Fruit fly (Drosophila melanogaster): ENCODE data around the gene GstZ2.

GstZ2 gene

dm6 chr3R:9434543-9435407 is 25.7 kb downstream of the GstZ2 start (continued):
- TF ChIP-seq HHEX (GFP tag; optimal IDR thresholded peaks at IDR 0.05): peak; percentile 87
- no peak for TF ChIP-seq lbe (GFP tag; optimal IDR thresholded peaks at IDR 0.05)
- peak; percentile 68 for TF ChIP-seq CG12236 (GFP tag; optimal IDR thresholded peaks at IDR 0.05)
- peak; percentile 84 for TF ChIP-seq CG3847 (GFP tag; IDR thresholded peaks at IDR 0.05)
- TF ChIP-seq CG6765 (GFP tag; optimal IDR thresholded peaks at IDR 0.05): peak; percentile 88
- TF ChIP-seq Hmx (GFP tag; optimal IDR thresholded peaks at IDR 0.05): peak; percentile 63
- peak; percentile 36 for TF ChIP-seq zf30C (GFP tag; optimal IDR thresholded peaks at IDR 0.05)
- TF ChIP-seq unpg (GFP tag; optimal IDR thresholded peaks at IDR 0.05): peak; percentile 91
- no peak for TF ChIP-seq CG10565 (GFP tag; optimal IDR thresholded peaks at IDR 0.05)
- peak; percentile 61 for TF ChIP-seq Ets97D (GFP tag; optimal IDR thresholded peaks at IDR 0.05)
- no peak for TF ChIP-seq CG42726 (GFP tag; IDR thresholded peaks at IDR 0.05; ENCODE audit: partially characterized antibody)
- peak; percentile 65 for TF ChIP-seq her (GFP tag; optimal IDR thresholded peaks at IDR 0.05)

dm6 chr3R:9433774-9434173 is 26.7 kb downstream of the GstZ2 start:
- TF ChIP-seq CG12769 (tag; optimal IDR thresholded peaks at IDR 0.05): peak; percentile 34
- TF ChIP-seq Rfx (GFP tag; IDR thresholded peaks at IDR 0.05): 0 out of 2 replicates have a peak, but pooled peaks have one; percentile 13
- peak; percentile 26 for TF ChIP-seq Ets65A (GFP tag)
- no peak for TF ChIP-seq CG13123 (GFP tag; optimal IDR thresholded peaks at IDR 0.05)
- no peak for TF ChIP-seq kah (GFP tag; optimal IDR thresholded peaks at IDR 0.05)
- TF ChIP-seq CG10321 (GFP tag; IDR thresholded peaks at IDR 0.05): no peak
- TF ChIP-seq Oli (tag; optimal IDR thresholded peaks at IDR 0.05): no peak
- peak; percentile 59 for TF ChIP-seq ftz-f1 (GFP tag; optimal IDR thresholded peaks at IDR 0.05)
- TF ChIP-seq CG10959 (GFP tag; IDR thresholded peaks at IDR 0.05): no peak
- TF ChIP-seq pita (GFP tag; optimal IDR thresholded peaks at IDR 0.05): no peak
- peak; percentile 53 for TF ChIP-seq vvl (GFP tag; IDR thresholded peaks at IDR 0.05)
- TF ChIP-seq gro (GFP tag; optimal IDR thresholded peaks at IDR 0.05): no peak
- no peak for TF ChIP-seq tx (GFP tag; optimal IDR thresholded peaks at IDR 0.05)
- no peak for TF ChIP-seq CG6683 (GFP tag; optimal IDR thresholded peaks at IDR 0.05)
- TF ChIP-seq Med (GFP tag): peak; percentile 58
- no peak for TF ChIP-seq CG11695 (GFP tag; IDR thresholded peaks at IDR 0.05)
- no peak for TF ChIP-seq lilli (GFP tag; optimal IDR thresholded peaks at IDR 0.05)
- no peak for TF ChIP-seq sob (GFP tag; IDR thresholded peaks at IDR 0.05)
- TF ChIP-seq TFAM (GFP tag; optimal IDR thresholded peaks at IDR 0.05): no peak
- TF ChIP-seq chm (GFP tag; IDR thresholded peaks at IDR 0.05): 0 out of 2 replicates have a peak, but pooled peaks have one; percentile 27
- TF ChIP-seq chinmo (GFP tag; IDR thresholded peaks at IDR 0.05; ENCODE audit: partially characterized antibody): peak; percentile 84; the same call in 3 of the 4 replicates
- no peak for TF ChIP-seq tin (GFP tag; optimal IDR thresholded peaks at IDR 0.05)

- TF ChIP-seq MBD-R2 (GFP tag; IDR thresholded peaks at IDR 0.05): no peak
- no peak for TF ChIP-seq nerfin-2 (GFP tag; IDR thresholded peaks at IDR 0.05; ENCODE audit: partially characterized antibody)
- TF ChIP-seq CG2678 (tag; optimal IDR thresholded peaks at IDR 0.05): no peak
- no peak for TF ChIP-seq Myb (GFP tag; optimal IDR thresholded peaks at IDR 0.05)
- TF ChIP-seq CG16779 (GFP tag; IDR thresholded peaks at IDR 0.05): no peak
- TF ChIP-seq B-H2 (GFP tag; optimal IDR thresholded peaks at IDR 0.05): no peak
- TF ChIP-seq Vsx1 (GFP tag; optimal IDR thresholded peaks at IDR 0.05): no peak
- peak; percentile 34 for TF ChIP-seq mirr (GFP tag; optimal IDR thresholded peaks at IDR 0.05)
- TF ChIP-seq row (GFP tag; IDR thresholded peaks at IDR 0.05): no peak
- no peak for TF ChIP-seq ara (GFP tag; IDR thresholded peaks at IDR 0.05)
- 0 out of 3 replicates have a peak, but pooled peaks have one; percentile 12 for TF ChIP-seq CG2889 (GFP tag; IDR thresholded peaks at IDR 0.05)
- TF ChIP-seq dmrt99B (tag; optimal IDR thresholded peaks at IDR 0.05): no peak
- TF ChIP-seq CG8359 (GFP tag; optimal IDR thresholded peaks at IDR 0.05; ENCODE audit: borderline replicate concordance): no peak
- TF ChIP-seq slou (GFP tag; optimal IDR thresholded peaks at IDR 0.05): no peak
- TF ChIP-seq ase (GFP tag; IDR thresholded peaks at IDR 0.05): 0 out of 3 replicates have a peak, but pooled peaks have one; percentile 16
- TF ChIP-seq Deaf1 (tag; optimal IDR thresholded peaks at IDR 0.05): peak; percentile 53
Measured at dm6 chr3R:9433270-9433669, 27.2 kb downstream of the GstZ2 start.
